Worm (Caenorhabditis elegans) whole organism, young adult: Measurements from ENCODE around the gene lias-1.

ENCODE experiments used
- atf-7 ChIP-seq: sonication (generic microtip); optimal IDR thresholded peaks from 2 replicates; lab custom pipeline; 2017; ENCODE audit warnings: mild to moderate bottlenecking, missing genetic modification characterization, missing compliant biosample characterization
- sdz-38 ChIP-seq: sonication (generic microtip); optimal IDR thresholded peaks from 2 replicates; lab custom pipeline; 2016; ENCODE audit warnings: missing genotype, missing genetic modification characterization, missing compliant biosample characterization

DNA sequence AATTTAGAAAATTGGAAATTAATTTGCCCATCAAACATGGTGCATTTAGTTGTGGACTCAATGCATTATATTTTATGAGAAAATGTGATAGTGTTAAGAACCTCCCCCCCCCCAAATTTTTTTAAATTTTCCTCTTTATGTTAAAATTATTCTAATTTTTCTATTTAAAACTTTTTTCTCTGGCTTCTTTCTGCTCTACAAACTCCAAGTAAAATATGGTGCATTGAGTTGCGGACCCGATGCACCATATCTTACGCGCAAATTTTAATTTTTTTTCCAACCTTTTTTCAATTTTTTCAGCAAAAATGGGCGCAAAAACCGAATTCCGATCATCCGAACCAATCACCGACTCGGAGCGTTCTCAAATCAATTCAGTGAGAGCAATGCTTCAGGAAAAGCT, 22.6 kb downstream of the lias-1 start, which contains the start of gene C34C12.6:
- TF ChIP-seq atf-7 (tag; lab: Kevin White, UChicago) (no peak), sdz-38 (no peak)
